Worm (Caenorhabditis elegans) whole organism, L4/young adult: ENCODE data around the gene hpo-40.

Source experiments
- W03F9.2 ChIP-seq: fragments of 150-350 bp; optimal IDR thresholded peaks from 2 replicates; lab custom pipeline; 2014; ENCODE audit warnings: missing biosample characterization, missing genetic modification characterization
- dao-5 ChIP-seq: sonication (generic microtip); optimal IDR thresholded peaks from 2 replicates; lab custom pipeline; 2016; ENCODE audit warnings: missing genotype, missing genetic modification characterization, moderate library complexity, missing compliant biosample characterization
- him-1 ChIP-seq: sonication (generic microtip); optimal IDR thresholded peaks from 2 replicates; lab custom pipeline; 2016; ENCODE audit warnings: missing genotype, missing genetic modification reagents, missing genetic modification characterization, missing compliant biosample characterization

DNA sequence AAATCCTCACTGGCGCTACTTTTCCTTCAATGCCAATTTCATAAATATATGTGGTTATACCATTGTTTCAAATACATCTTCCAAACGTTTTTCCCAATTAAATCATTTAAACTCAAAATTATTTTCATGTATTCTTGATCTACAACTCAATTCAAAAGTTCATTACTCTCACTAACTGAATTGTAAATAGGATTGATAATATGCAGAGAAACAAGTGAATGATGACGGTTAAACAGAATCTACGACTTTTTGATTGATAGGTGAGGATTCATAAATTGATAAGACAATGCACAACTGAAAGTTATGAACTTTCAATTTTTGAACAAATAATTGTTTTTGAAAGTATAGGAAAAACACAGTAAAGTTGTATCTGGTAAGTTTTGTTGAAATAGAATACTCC lies 21.5 kb upstream of the hpo-40 start:
- TF ChIP-seq him-1 (tag; lab: Kevin White, UChicago) (no peak), dao-5 (tag; lab: Kevin White, UChicago) (no peak), W03F9.2 (no peak)
